Fruit fly (Drosophila melanogaster) whole organism, embryonic: ENCODE data around the gene CG12640.

Experiments used
- B-H2 ChIP-seq: fragments of 200-800 bp; sonication (Bioruptor generic); optimal IDR thresholded peaks from 2 replicates; lab custom pipeline; 2018; ENCODE audit warnings: missing biosample characterization, mild to moderate bottlenecking, missing genetic modification characterization
- CG10654 ChIP-seq: fragments of 200-800 bp; sonication (Bioruptor generic); optimal IDR thresholded peaks from 2 replicates; lab custom pipeline; 2016; ENCODE audit warnings: missing biosample characterization, missing genetic modification characterization
- CG11696 ChIP-seq: fragments of 200-800 bp; sonication (Bioruptor generic); IDR thresholded peaks from 2 replicates; pipeline ENCODE4 v1.3.6; 2022; ENCODE audit warnings: missing biosample characterization, missing genetic modification characterization
- CG12155 ChIP-seq: fragments of 200-800 bp; sonication (Bioruptor generic); optimal IDR thresholded peaks from 3 replicates; lab custom pipeline; 2016; ENCODE audit warnings: missing biosample characterization, missing genetic modification characterization
- CG17361 ChIP-seq: fragments of 200-800 bp; sonication (Bioruptor generic); IDR thresholded peaks from 3 replicates; pipeline ENCODE4 v1.3.6; 2022; ENCODE audit warnings: missing biosample characterization, missing genetic modification characterization
- CG17829 ChIP-seq: fragments of 200-800 bp; optimal IDR thresholded peaks from 2 replicates; lab custom pipeline; 2019; ENCODE audit warnings: missing biosample characterization, mild to moderate bottlenecking, missing genetic modification characterization, moderate library complexity
- CG2129 ChIP-seq: fragments of 200-800 bp; sonication (Bioruptor generic); IDR thresholded peaks from 2 replicates; pipeline ENCODE4 v1.3.6; 2022; ENCODE audit warnings: missing biosample characterization, missing genetic modification characterization; ENCODE audit not compliant: partially characterized antibody
- CG2712 ChIP-seq: fragments of 200-800 bp; optimal IDR thresholded peaks from 3 replicates; lab custom pipeline; 2019; ENCODE audit warnings: missing biosample characterization, mild to moderate bottlenecking, missing genetic modification characterization, moderate library complexity
- CG30431 ChIP-seq: fragments of 200-800 bp; sonication (Bioruptor generic); optimal IDR thresholded peaks from 2 replicates; lab custom pipeline; 2017; ENCODE audit warnings: missing biosample characterization, missing genetic modification characterization
- CG3847 ChIP-seq: fragments of 200-800 bp; sonication (Bioruptor generic); IDR thresholded peaks from 2 replicates; pipeline ENCODE4 v1.3.6; 2022; ENCODE audit warnings: missing biosample characterization, missing genetic modification characterization
- CG42726 ChIP-seq: fragments of 200-800 bp; sonication (Bioruptor generic); IDR thresholded peaks from 2 replicates; pipeline ENCODE4 v1.3.6; 2022; ENCODE audit warnings: missing biosample characterization, missing genetic modification characterization; ENCODE audit not compliant: partially characterized antibody
- CG4617 ChIP-seq: fragments of 200-800 bp; sonication (Bioruptor generic); optimal IDR thresholded peaks from 3 replicates; lab custom pipeline; 2016; ENCODE audit warnings: missing biosample characterization, missing genetic modification characterization, borderline replicate concordance
- CG7987 ChIP-seq: fragments of 200-800 bp; sonication (Bioruptor generic); optimal IDR thresholded peaks from 2 replicates; lab custom pipeline; 2018; ENCODE audit warnings: missing biosample characterization, mild to moderate bottlenecking, missing genetic modification characterization, moderate library complexity
- CG8281 ChIP-seq: fragments of 200-800 bp; sonication (Bioruptor generic); optimal IDR thresholded peaks from 2 replicates; lab custom pipeline; 2018; ENCODE audit warnings: missing biosample characterization, mild to moderate bottlenecking, missing genetic modification characterization, moderate library complexity
- CG9797 ChIP-seq: fragments of 200-800 bp; sonication (Bioruptor generic); optimal IDR thresholded peaks from 3 replicates; lab custom pipeline; 2018; ENCODE audit warnings: missing biosample characterization, mild to moderate bottlenecking, missing genetic modification characterization
- CG9932 ChIP-seq: fragments of 200-800 bp; sonication (Bioruptor generic); IDR thresholded peaks from 2 replicates; pipeline ENCODE4 v1.3.6; 2022; ENCODE audit warnings: missing biosample characterization, missing genetic modification characterization
- Dp ChIP-seq: fragments of 200-800 bp; sonication (Bioruptor generic); optimal IDR thresholded peaks from 2 replicates; lab custom pipeline; 2018; ENCODE audit warnings: missing biosample characterization, mild to moderate bottlenecking, missing genetic modification characterization, moderate library complexity
- E2f2 ChIP-seq: fragments of 200-800 bp; sonication (Bioruptor generic); IDR thresholded peaks from 2 replicates; pipeline ENCODE4 v1.3.6; 2022; ENCODE audit warnings: missing biosample characterization, missing genetic modification characterization
- Ets97D ChIP-seq: fragments of 200-800 bp; sonication (Bioruptor generic); optimal IDR thresholded peaks from 3 replicates; lab custom pipeline; 2016; ENCODE audit warnings: missing biosample characterization, missing genetic modification characterization
- Gug ChIP-seq: fragments of 200-800 bp; sonication (Bioruptor generic); IDR thresholded peaks from 4 replicates; pipeline ENCODE4 v1.3.6; 2022; ENCODE audit warnings: missing biosample characterization, missing genetic modification characterization
- Hr51 ChIP-seq, 2 experiments: fragments of 200-800 bp; sonication (Bioruptor generic); optimal IDR thresholded peaks; 2 replicates in 1 of 2; 3 replicates in 1 of 2; lab custom pipeline; 2016 to 2018; ENCODE audit warnings: missing biosample characterization in 2 of 2, missing genetic modification characterization in 2 of 2, mild to moderate bottlenecking in 1 of 2, moderate library complexity in 1 of 2
- Hsf ChIP-seq: fragments of 200-800 bp; sonication (Bioruptor generic); optimal IDR thresholded peaks from 3 replicates; lab custom pipeline; 2016; ENCODE audit warnings: missing biosample characterization, missing genetic modification characterization
- Lhr ChIP-seq: fragments of 200-800 bp; sonication (Bioruptor generic); optimal IDR thresholded peaks from 3 replicates; lab custom pipeline; 2017; ENCODE audit warnings: mild to moderate bottlenecking, missing biosample characterization, missing genetic modification reagents, missing genetic modification characterization
- MBD-R2 ChIP-seq: fragments of 200-800 bp; sonication (Bioruptor generic); IDR thresholded peaks from 2 replicates; pipeline ENCODE4 v1.3.6; 2022; ENCODE audit warnings: missing biosample characterization, missing genetic modification characterization
- NC2α ChIP-seq: fragments of 200-800 bp; sonication (Bioruptor generic); optimal IDR thresholded peaks from 2 replicates; lab custom pipeline; 2016; ENCODE audit warnings: missing biosample characterization, missing genetic modification characterization
- Opbp ChIP-seq: fragments of 200-800 bp; sonication (Bioruptor generic); IDR thresholded peaks from 3 replicates; pipeline ENCODE4 v1.3.6; 2022; ENCODE audit warnings: missing biosample characterization, missing genetic modification characterization; ENCODE audit not compliant: partially characterized antibody
- PHDP ChIP-seq: fragments of 200-800 bp; sonication (Bioruptor generic); optimal IDR thresholded peaks from 3 replicates; lab custom pipeline; 2018; ENCODE audit warnings: missing biosample characterization, mild to moderate bottlenecking, missing genetic modification characterization, moderate library complexity
- Scr ChIP-seq: fragments of 200-800 bp; sonication (Bioruptor generic); IDR thresholded peaks from 2 replicates; pipeline ENCODE4 v1.3.6; 2022; ENCODE audit warnings: missing biosample characterization, missing genetic modification characterization; ENCODE audit not compliant: partially characterized antibody
- ato ChIP-seq: fragments of 200-800 bp; sonication (Bioruptor generic); IDR thresholded peaks from 2 replicates; pipeline ENCODE4 v1.3.6; 2022; ENCODE audit warnings: missing biosample characterization, missing genetic modification characterization; ENCODE audit not compliant: partially characterized antibody
- cas ChIP-seq: fragments of 200-800 bp; sonication (Bioruptor generic); IDR thresholded peaks from 2 replicates; pipeline ENCODE4 v1.3.6; 2022; ENCODE audit warnings: missing biosample characterization, missing genetic modification characterization
- chif ChIP-seq, 2 experiments: fragments of 200-800 bp; sonication (Bioruptor generic); optimal IDR thresholded peaks; 3 replicates each; lab custom pipeline; 2016; ENCODE audit warnings: missing biosample characterization in 2 of 2, missing genetic modification characterization in 2 of 2
- ci ChIP-seq: fragments of 200-800 bp; sonication (Bioruptor generic); IDR thresholded peaks from 3 replicates; pipeline ENCODE4 v1.3.6; 2022; ENCODE audit warnings: missing biosample characterization, missing genetic modification characterization
- ems ChIP-seq: fragments of 200-800 bp; sonication (Bioruptor generic); optimal IDR thresholded peaks from 3 replicates; lab custom pipeline; 2016; ENCODE audit warnings: missing biosample characterization, missing genetic modification characterization
- gfzf ChIP-seq: fragments of 200-800 bp; sonication (Bioruptor generic); optimal IDR thresholded peaks from 2 replicates; lab custom pipeline; 2016; ENCODE audit warnings: missing biosample characterization, mild to moderate bottlenecking, missing genetic modification characterization, moderate library complexity
- hb ChIP-seq: fragments of 200-800 bp; sonication (Bioruptor generic); IDR thresholded peaks from 3 replicates; pipeline ENCODE4 v1.3.6; 2022; ENCODE audit warnings: missing biosample characterization, missing genetic modification characterization; ENCODE audit not compliant: partially characterized antibody
- lilli ChIP-seq: fragments of 200-800 bp; sonication (Bioruptor generic); optimal IDR thresholded peaks from 3 replicates; lab custom pipeline; 2016; ENCODE audit warnings: missing biosample characterization, missing genetic modification characterization
- pzg ChIP-seq: fragments of 200-800 bp; sonication (Bioruptor generic); optimal IDR thresholded peaks from 3 replicates; lab custom pipeline; 2018; ENCODE audit warnings: missing biosample characterization, mild to moderate bottlenecking, missing genetic modification characterization, moderate library complexity
- sd ChIP-seq: fragments of 200-800 bp; sonication (Bioruptor generic); optimal IDR thresholded peaks from 3 replicates; lab custom pipeline; 2018; ENCODE audit warnings: missing biosample characterization, mild to moderate bottlenecking, missing genetic modification characterization, moderate library complexity
- sna ChIP-seq: fragments of 200-800 bp; sonication (Bioruptor generic); IDR thresholded peaks from 2 replicates; pipeline ENCODE4 v1.3.6; 2022; ENCODE audit warnings: missing biosample characterization, missing genetic modification characterization; ENCODE audit not compliant: partially characterized antibody
- sqz ChIP-seq: fragments of 200-800 bp; sonication (Bioruptor generic); optimal IDR thresholded peaks from 3 replicates; lab custom pipeline; 2018; ENCODE audit warnings: missing biosample characterization, mild to moderate bottlenecking, missing genetic modification characterization
- stwl ChIP-seq: fragments of 200-800 bp; sonication (Bioruptor generic); optimal IDR thresholded peaks from 3 replicates; lab custom pipeline; 2018; ENCODE audit warnings: missing biosample characterization, mild to moderate bottlenecking, missing genetic modification characterization, moderate library complexity
- tin ChIP-seq: fragments of 200-800 bp; sonication (Bioruptor generic); optimal IDR thresholded peaks from 3 replicates; lab custom pipeline; 2016; ENCODE audit warnings: missing biosample characterization, missing genetic modification characterization
- tna ChIP-seq: fragments of 200-800 bp; sonication (Bioruptor generic); IDR thresholded peaks from 2 replicates; pipeline ENCODE4 v1.3.6; 2022; ENCODE audit warnings: missing biosample characterization, missing genetic modification characterization; ENCODE audit not compliant: partially characterized antibody
- vvl ChIP-seq: fragments of 200-800 bp; sonication (Bioruptor generic); IDR thresholded peaks from 2 replicates; pipeline ENCODE4 v1.3.6; 2022; ENCODE audit warnings: missing biosample characterization, missing genetic modification characterization
- zfh2 ChIP-seq: fragments of 200-800 bp; sonication (Bioruptor generic); optimal IDR thresholded peaks from 2 replicates; lab custom pipeline; 2016; ENCODE audit warnings: missing biosample characterization, missing genetic modification characterization

Gene CG12640

DNA sequence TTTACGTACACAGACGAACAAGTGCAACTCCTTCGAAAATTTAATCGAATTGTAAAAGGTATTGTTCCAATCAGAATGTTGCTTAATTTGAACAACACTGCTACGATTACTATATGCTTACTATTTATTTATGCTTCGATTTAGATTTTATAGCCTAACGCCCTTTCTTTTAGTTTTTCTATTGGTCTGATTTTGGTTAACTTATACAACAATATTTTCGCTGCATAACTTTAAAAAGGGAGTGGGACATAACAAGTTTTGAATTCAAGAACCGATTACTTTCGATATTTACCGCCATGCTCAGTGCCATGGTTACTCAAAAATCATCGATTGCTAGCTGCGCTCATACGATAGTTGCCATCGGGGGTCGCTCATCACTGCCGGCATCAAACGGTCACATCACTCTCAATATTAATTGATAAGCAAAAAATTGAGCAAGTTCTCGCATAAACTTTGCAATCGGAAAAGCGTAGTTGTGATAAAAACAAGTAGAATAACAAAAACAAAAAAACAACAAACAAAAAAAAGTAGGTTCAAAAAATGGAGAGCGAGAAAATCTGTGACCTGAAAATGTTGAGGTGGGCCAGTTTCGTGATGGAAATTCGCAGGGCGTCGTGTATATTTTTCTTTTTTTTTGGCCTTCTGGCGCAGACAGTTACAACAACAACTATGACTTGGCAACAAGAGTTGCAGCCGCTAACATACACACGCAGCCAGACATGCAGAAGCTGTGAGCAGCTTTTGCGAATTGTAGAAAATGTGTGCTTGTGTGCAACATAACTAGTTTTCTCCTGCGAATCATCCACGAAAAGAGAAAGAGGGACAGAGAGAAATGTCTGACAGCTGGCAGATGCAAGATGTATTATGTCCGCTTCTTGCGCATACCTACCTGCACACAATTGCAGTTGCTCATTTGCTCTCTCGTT, 46.1 kb upstream of the CG12640 start, which contains the start of the genes CG2887 and PPP4R2r (continued):
- TF ChIP-seq CG11696 (GFP tag; lab: Robert Waterston, UW) (no peak), CG17361 (GFP tag; lab: Robert Waterston, UW) (no peak), stwl (tag; lab: Kevin White, UChicago) (peak; percentile 61), Scr (GFP tag; lab: Robert Waterston, UW) (peak; percentile 86), cas (no peak), vvl (GFP tag; lab: Robert Waterston, UW) (peak; percentile 51), CG7987 (no peak), CG2129 (GFP tag; lab: Robert Waterston, UW) (peak; percentile 49), CG2712 (tag; lab: Kevin White, UChicago) (peak; percentile 39), B-H2 (GFP tag; lab: Kevin White, UChicago) (peak; percentile 16), NC2α (GFP tag; lab: Kevin White, UChicago) (no peak), CG30431 (GFP tag; lab: Kevin White, UChicago) (no peak), CG4617 (GFP tag; lab: Kevin White, UChicago) (peak; percentile 37), tna (GFP tag; lab: Robert Waterston, UW) (peak; percentile 88), lilli (GFP tag; lab: Kevin White, UChicago) (peak; percentile 6)

DNA sequence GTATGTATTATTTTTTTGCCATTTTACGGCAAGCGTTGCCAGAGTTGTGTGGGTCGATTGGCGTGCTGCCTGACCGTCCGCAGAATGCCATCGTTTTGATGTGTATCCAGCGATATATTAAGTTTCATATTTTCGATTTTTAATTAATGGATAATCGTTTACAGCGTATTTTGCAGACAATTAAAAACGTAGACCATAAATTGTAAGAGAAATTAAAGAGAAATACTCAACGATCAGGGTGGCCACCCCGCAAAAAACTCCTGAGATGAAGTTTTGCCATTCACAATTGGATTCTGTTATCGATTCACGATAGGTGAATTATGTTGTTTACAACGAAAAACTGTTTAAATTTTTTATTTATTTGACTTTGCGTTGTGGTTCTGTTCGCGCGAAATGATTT, 42.0 kb upstream of the CG12640 start, which contains the start of gene nocte:
nocte (minus strand) TSS at position 51 of the 400 bp plus-strand sequence.
- peak; percentile 30 for TF ChIP-seq CG17829 (tag; lab: Kevin White, UChicago)
- TF ChIP-seq CG10654 = no peak
- 0 out of 2 replicates have a peak, but pooled peaks have one; percentile 35 for TF ChIP-seq CG42726
- TF ChIP-seq CG2712 (tag; lab: Kevin White, UChicago) = peak; percentile 98
- TF ChIP-seq chif (GFP tag; optimal IDR thresholded peaks at IDR 0.05; lab: Kevin White, UChicago) = peak in 1 of 2 experiments; percentile 12
- TF ChIP-seq CG9932 (GFP tag; lab: Robert Waterston, UW) = peak; percentile 21; the same call in 1 of the 2 replicates
- TF ChIP-seq sna = 0 out of 2 replicates have a peak, but pooled peaks have one; percentile 25
- 0 out of 3 replicates have a peak, but pooled peaks have one; percentile 37 for TF ChIP-seq hb (GFP tag; lab: Robert Waterston, UW)
- peak; percentile 31 for TF ChIP-seq E2f2 (GFP tag; lab: Robert Waterston, UW)
- TF ChIP-seq Hsf (GFP tag; lab: Kevin White, UChicago) = peak; percentile 36
- peak; percentile 27 for TF ChIP-seq CG9797 (GFP tag; lab: Kevin White, UChicago)
- peak; percentile 29; the same call in 1 of the 3 replicates for TF ChIP-seq Opbp (GFP tag; lab: Robert Waterston, UW)
- TF ChIP-seq Gug (GFP tag; lab: Robert Waterston, UW) = no peak
- peak; percentile 24 for TF ChIP-seq sd (tag; lab: Kevin White, UChicago)
- peak; percentile 42 for TF ChIP-seq zfh2 (GFP tag; lab: Kevin White, UChicago)
- peak; percentile 29 for TF ChIP-seq Dp
- TF ChIP-seq Hr51 (GFP tag; optimal IDR thresholded peaks at IDR 0.05; lab: Kevin White, UChicago) = no peak
- no peak for TF ChIP-seq ems
- no peak for TF ChIP-seq CG8281 (tag; lab: Kevin White, UChicago)
- peak; percentile 57 for TF ChIP-seq CG3847
- no peak for TF ChIP-seq PHDP (tag; lab: Kevin White, UChicago)
- TF ChIP-seq pzg (GFP tag; lab: Kevin White, UChicago) = peak; percentile 56
- peak; percentile 11 for TF ChIP-seq CG12155 (GFP tag; lab: Kevin White, UChicago)
- TF ChIP-seq sqz (GFP tag; lab: Kevin White, UChicago) = peak; percentile 0
- TF ChIP-seq gfzf (GFP tag; lab: Kevin White, UChicago) = peak; percentile 0
- TF ChIP-seq tin (GFP tag; lab: Kevin White, UChicago) = peak; percentile 17
- peak; percentile 18 for TF ChIP-seq Lhr (GFP tag; lab: Kevin White, UChicago)
- TF ChIP-seq ato (GFP tag; lab: Robert Waterston, UW) = no peak
- TF ChIP-seq Ets97D = peak; percentile 47
- TF ChIP-seq lilli (GFP tag; lab: Kevin White, UChicago) = peak; percentile 44
- peak; percentile 62 for TF ChIP-seq MBD-R2 (GFP tag; lab: Robert Waterston, UW)
- TF ChIP-seq ci (GFP tag; lab: Robert Waterston, UW) = 0 out of 3 replicates have a peak, but pooled peaks have one; percentile 6
